Fruit fly (Drosophila melanogaster) whole organism, pupa: ENCODE results near the gene RabX4.

Experiments
- CG10348 ChIP-seq: fragments of 200-800 bp; sonication (Bioruptor generic); IDR thresholded peaks from 2 replicates; pipeline ENCODE4 v1.3.6; 2022; ENCODE audit warnings: missing biosample characterization, missing genetic modification characterization
- CG12605 ChIP-seq: fragments of 200-800 bp; sonication (Bioruptor generic); IDR thresholded peaks from 2 replicates; pipeline ENCODE4 v1.3.6; 2022; ENCODE audit warnings: missing biosample characterization, missing genetic modification characterization
- CG14655 ChIP-seq: fragments of 200-800 bp; sonication (Bioruptor generic); optimal IDR thresholded peaks from 3 replicates; lab custom pipeline; 2017; ENCODE audit warnings: mild to moderate bottlenecking, missing biosample characterization, missing genetic modification reagents, missing genetic modification characterization
- CG15710 ChIP-seq: fragments of 200-800 bp; sonication (Bioruptor generic); optimal IDR thresholded peaks from 2 replicates; lab custom pipeline; 2018; ENCODE audit warnings: missing biosample characterization, mild to moderate bottlenecking, missing genetic modification characterization, moderate library complexity
- CG34367 ChIP-seq: fragments of 200-800 bp; sonication (Bioruptor generic); optimal IDR thresholded peaks from 2 replicates; lab custom pipeline; 2018; ENCODE audit warnings: missing biosample characterization, mild to moderate bottlenecking, missing genetic modification characterization
- CG8159 ChIP-seq: fragments of 200-800 bp; sonication (Bioruptor generic); optimal IDR thresholded peaks from 3 replicates; lab custom pipeline; 2018; ENCODE audit warnings: missing biosample characterization, mild to moderate bottlenecking, missing genetic modification characterization, moderate library complexity
- CG8301 ChIP-seq: fragments of 200-800 bp; sonication (Bioruptor generic); optimal IDR thresholded peaks from 2 replicates; lab custom pipeline; 2018; ENCODE audit warnings: missing biosample characterization, mild to moderate bottlenecking, missing genetic modification characterization
- EcR ChIP-seq: fragments of 200-800 bp; sonication (Bioruptor generic); optimal IDR thresholded peaks from 3 replicates; lab custom pipeline; 2019; ENCODE audit warnings: missing biosample characterization, missing genetic modification characterization, mild to moderate bottlenecking, moderate library complexity, missing genetic modification reagents
- Ets98B ChIP-seq: fragments of 200-800 bp; sonication (Bioruptor generic); IDR thresholded peaks from 2 replicates; pipeline ENCODE4 v1.3.6; 2022; ENCODE audit warnings: missing biosample characterization, missing genetic modification characterization
- Pif1B ChIP-seq: fragments of 200-800 bp; sonication (Bioruptor generic); optimal IDR thresholded peaks from 3 replicates; lab custom pipeline; 2016; ENCODE audit warnings: missing biosample characterization, missing genetic modification characterization
- fd96Ca ChIP-seq: fragments of 200-800 bp; sonication (Bioruptor generic); IDR thresholded peaks from 3 replicates; pipeline ENCODE4 v1.3.6; 2022; ENCODE audit warnings: missing biosample characterization, missing genetic modification characterization
- gl ChIP-seq: fragments of 200-800 bp; sonication (Bioruptor generic); optimal IDR thresholded peaks from 2 replicates; lab custom pipeline; 2018; ENCODE audit warnings: missing biosample characterization, mild to moderate bottlenecking, missing genetic modification characterization

DNA sequence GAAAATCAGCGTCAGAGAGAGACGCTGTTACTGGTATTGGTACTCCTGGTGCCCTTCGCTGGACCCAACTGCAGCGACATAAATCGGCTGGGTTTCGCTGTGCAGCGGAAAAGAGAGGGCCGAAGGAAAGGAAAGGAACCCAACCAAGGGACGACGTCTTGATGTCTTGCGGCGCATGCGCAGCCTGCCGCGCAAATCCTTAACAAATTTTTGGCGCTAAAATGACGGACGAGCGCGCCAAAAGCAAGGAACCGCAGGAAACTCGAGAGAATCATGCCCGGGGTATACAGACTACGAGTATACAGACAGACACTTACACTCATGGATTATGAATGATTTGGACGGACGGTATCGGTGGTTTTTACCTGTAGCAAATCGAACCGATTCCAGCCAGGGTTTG is 38.8 kb upstream of the RabX4 start:
- TF ChIP-seq CG15710 (tag; lab: Kevin White, UChicago), result no peak
- no peak for TF ChIP-seq EcR (GFP tag; lab: Kevin White, UChicago)
- no peak for TF ChIP-seq CG12605
- no peak for TF ChIP-seq Pif1B (GFP tag; lab: Kevin White, UChicago)
- no peak for TF ChIP-seq CG8159 (tag; lab: Kevin White, UChicago)
- TF ChIP-seq CG8301 (tag; lab: Kevin White, UChicago), result no peak
- no peak for TF ChIP-seq CG10348 (GFP tag; lab: Robert Waterston, UW)
- no peak for TF ChIP-seq Ets98B (GFP tag; lab: Robert Waterston, UW)
- no peak for TF ChIP-seq gl (tag; lab: Kevin White, UChicago)
- no peak for TF ChIP-seq CG14655 (GFP tag; lab: Kevin White, UChicago)
- TF ChIP-seq fd96Ca (GFP tag; lab: Robert Waterston, UW), result no peak
- TF ChIP-seq CG34367, result no peak
